Worm (Caenorhabditis elegans): Measurements from ENCODE around the gene F49E2.2.

DNA sequence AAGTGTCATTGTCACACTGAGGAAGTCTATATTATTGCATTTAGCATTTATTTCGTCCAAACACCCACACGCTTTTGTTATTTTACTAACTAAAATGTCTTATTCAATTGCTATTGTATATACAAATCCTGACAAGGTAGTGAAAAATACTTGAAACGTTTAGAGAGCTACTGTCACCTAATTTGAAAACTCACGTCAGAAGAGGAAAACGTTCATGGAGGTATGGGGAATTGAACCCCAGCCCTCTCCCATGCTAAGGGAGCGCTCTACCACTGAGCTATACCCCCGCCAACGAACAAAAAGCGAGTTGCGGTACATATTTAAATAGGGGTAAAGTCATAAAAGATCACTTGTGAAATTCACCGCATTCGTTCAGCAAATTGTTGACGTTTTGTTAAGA lies 56.1 kb downstream of the F49E2.2 start:
- TF ChIP-seq ztf-11 (tag; optimal IDR thresholded peaks at IDR 0.05) (no peak), hpl-2 (GFP tag; optimal IDR thresholded peaks at IDR 0.05) (no peak), skn-1 (tag; optimal IDR thresholded peaks at IDR 0.05) (no peak), ztf-4 (tag; optimal IDR thresholded peaks at IDR 0.05) (no peak), snu-23 (GFP tag; optimal IDR thresholded peaks at IDR 0.05) (peak; percentile 27), unc-62 (GFP tag; optimal IDR thresholded peaks at IDR 0.05) (no peak), lin-13 (GFP tag; optimal IDR thresholded peaks at IDR 0.05) (no peak), efl-3 (GFP tag; optimal IDR thresholded peaks at IDR 0.05) (no peak), nhr-237 (tag; optimal IDR thresholded peaks at IDR 0.05) (no peak), C34B4.2 (tag; optimal IDR thresholded peaks at IDR 0.05) (no peak), ama-1 (optimal IDR thresholded peaks at IDR 0.05) (no peak), pqm-1 (tag; optimal IDR thresholded peaks at IDR 0.05) (no peak), aha-1 (tag; optimal IDR thresholded peaks at IDR 0.05) (no peak), mdl-1 (tag; optimal IDR thresholded peaks at IDR 0.05) (no peak)
